Worm (Caenorhabditis elegans) whole organism, L4/young adult: Measurements from ENCODE around the gene R08C7.11.

Experiments used
- W03F9.2 ChIP-seq: fragments of 150-350 bp; optimal IDR thresholded peaks from 2 replicates; lab custom pipeline; 2014; ENCODE audit warnings: missing biosample characterization, missing genetic modification characterization
- dao-5 ChIP-seq: sonication (generic microtip); optimal IDR thresholded peaks from 2 replicates; lab custom pipeline; 2016; ENCODE audit warnings: missing genotype, missing genetic modification characterization, moderate library complexity, missing compliant biosample characterization
- him-1 ChIP-seq: sonication (generic microtip); optimal IDR thresholded peaks from 2 replicates; lab custom pipeline; 2016; ENCODE audit warnings: missing genotype, missing genetic modification reagents, missing genetic modification characterization, missing compliant biosample characterization

DNA sequence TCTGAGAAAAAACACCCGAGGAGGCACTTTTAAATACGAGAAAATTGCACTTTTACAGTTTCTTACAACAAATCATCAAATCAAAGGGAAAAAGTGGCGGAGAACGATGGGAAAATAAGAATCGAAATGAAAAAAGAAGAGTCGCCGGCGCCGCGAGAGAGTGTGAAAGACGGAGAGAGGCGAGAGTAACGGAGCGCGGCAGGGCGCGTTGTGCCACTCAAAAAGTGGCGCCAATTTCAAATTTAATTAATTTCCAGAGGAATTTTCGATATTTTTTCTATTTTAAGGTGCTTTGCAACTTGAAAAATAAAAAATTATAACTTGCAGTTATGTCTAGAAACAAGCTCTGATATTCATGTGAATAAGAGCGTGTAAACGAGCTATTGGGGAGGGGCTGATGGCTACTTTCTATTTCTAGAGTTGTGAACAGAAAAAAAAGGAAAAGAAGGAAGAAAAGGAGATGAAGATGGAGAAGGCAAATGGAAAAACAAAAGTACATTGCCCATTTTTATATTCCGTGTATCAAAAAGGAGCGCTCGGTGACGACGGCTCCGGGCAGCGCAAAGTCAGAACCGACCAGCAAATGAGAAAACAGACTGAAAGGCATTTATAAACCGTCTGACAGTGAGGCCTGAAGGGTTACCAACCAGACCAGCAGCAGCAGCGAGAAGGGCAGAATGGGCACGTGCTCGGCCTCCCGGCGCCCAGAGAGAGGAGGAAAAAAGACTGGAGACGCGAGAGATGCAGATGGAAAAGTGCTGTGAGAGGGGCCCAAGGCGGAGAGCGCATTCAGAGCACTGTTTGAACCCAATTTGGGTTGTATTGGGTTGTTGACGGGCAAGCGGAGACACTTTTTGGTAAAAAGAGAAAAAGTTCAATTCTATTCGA, 16.4 kb upstream of the R08C7.11 start:
- no peak for TF ChIP-seq him-1 (tag; lab: Kevin White, UChicago)
- TF ChIP-seq dao-5 (tag; lab: Kevin White, UChicago), result no peak
- peak; percentile 4 for TF ChIP-seq W03F9.2
